Fruit fly (Drosophila melanogaster): Measurements from ENCODE around the gene AdamTS-B.
A peak's percentile ranks its signal among the peaks of the same experiment; 100 is the strongest.

AdamTS-B gene

DNA sequence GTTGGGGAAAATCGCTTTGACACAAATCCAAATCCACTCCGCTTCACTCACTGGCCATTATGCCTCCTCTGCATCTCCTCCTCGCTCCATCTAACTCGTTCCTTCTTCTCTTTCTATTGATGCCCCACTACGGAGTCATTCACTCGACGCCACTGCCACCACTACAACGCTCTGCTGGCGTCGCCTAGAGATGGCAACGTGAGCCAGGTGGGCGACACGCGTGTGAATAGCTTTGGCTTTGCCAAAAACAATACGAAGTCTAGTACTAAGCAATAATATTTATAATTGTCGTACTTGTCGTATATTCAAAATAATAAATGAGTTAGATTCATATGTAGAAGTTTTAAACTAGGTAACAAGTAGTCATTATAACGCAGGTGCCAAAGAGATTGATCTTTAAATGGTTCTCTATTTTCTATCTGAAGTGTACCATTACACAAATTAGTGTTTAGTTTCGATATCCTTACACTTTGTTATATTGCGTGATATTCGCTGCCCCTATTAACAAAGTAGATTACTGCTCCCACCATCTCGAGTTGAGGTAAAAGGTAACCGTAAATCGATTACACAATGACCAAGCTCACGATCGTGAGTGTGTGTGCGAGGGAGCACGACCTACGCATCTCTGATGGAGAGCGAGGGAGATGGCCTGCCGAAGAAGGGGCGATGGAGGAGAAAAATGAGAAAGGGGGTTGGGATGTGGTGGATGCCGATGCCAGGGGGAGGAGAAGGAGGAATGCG lies 46.8 kb downstream of the AdamTS-B start (continued):
- TF ChIP-seq Asciz (GFP tag; optimal IDR thresholded peaks at IDR 0.05): no peak
- no peak for TF ChIP-seq dati (GFP tag; IDR thresholded peaks at IDR 0.05)
- TF ChIP-seq rib (GFP tag; IDR thresholded peaks at IDR 0.05): no peak
- no peak for TF ChIP-seq CG3407 (GFP tag; optimal IDR thresholded peaks at IDR 0.05)
- TF ChIP-seq CG12071 (GFP tag; optimal IDR thresholded peaks at IDR 0.05): no peak
- TF ChIP-seq Adf1 (GFP tag; IDR thresholded peaks at IDR 0.05): peak; percentile 73
- TF ChIP-seq fd3F (GFP tag; optimal IDR thresholded peaks at IDR 0.05): no peak
- TF ChIP-seq MESR4 (GFP tag; optimal IDR thresholded peaks at IDR 0.05): no peak
- no peak for TF ChIP-seq CG12299 (tag; optimal IDR thresholded peaks at IDR 0.05)
- TF ChIP-seq CG18619 (GFP tag; optimal IDR thresholded peaks at IDR 0.05): no peak
- TF ChIP-seq E2f1 (GFP tag; IDR thresholded peaks at IDR 0.05): no peak
- peak; percentile 27 for TF ChIP-seq Dip3 (GFP tag; optimal IDR thresholded peaks at IDR 0.05)
- no peak for TF ChIP-seq CG3163 (GFP tag; optimal IDR thresholded peaks at IDR 0.05)
- no peak for TF ChIP-seq ara (GFP tag; IDR thresholded peaks at IDR 0.05)
- no peak for TF ChIP-seq da (GFP tag; optimal IDR thresholded peaks at IDR 0.05)
- TF ChIP-seq Meics (GFP tag; optimal IDR thresholded peaks at IDR 0.05): peak; percentile 17
- no peak for TF ChIP-seq fd96Cb (tag; optimal IDR thresholded peaks at IDR 0.05)
- no peak for TF ChIP-seq YL-1 (GFP tag; optimal IDR thresholded peaks at IDR 0.05)
- peak; percentile 9; the same call in 1 of the 2 replicates for TF ChIP-seq Drgx (GFP tag; IDR thresholded peaks at IDR 0.05)
- no peak for TF ChIP-seq CG15601 (tag; optimal IDR thresholded peaks at IDR 0.05)
- TF ChIP-seq CG10979 (tag; optimal IDR thresholded peaks at IDR 0.05): no peak
- TF ChIP-seq Sox100B (GFP tag; optimal IDR thresholded peaks at IDR 0.05): peak; percentile 17
- peak; percentile 55; the same call in 1 of the 2 replicates for TF ChIP-seq NFAT (GFP tag; IDR thresholded peaks at IDR 0.05)
- peak; percentile 12; the same call in 1 of the 2 replicates for TF ChIP-seq Rx (GFP tag; IDR thresholded peaks at IDR 0.05)
- peak; percentile 12 for TF ChIP-seq tin (GFP tag; optimal IDR thresholded peaks at IDR 0.05)
- TF ChIP-seq btn (GFP tag; optimal IDR thresholded peaks at IDR 0.05): no peak
- no peak for TF ChIP-seq schlank (tag; optimal IDR thresholded peaks at IDR 0.05)
- no peak for TF ChIP-seq CG15073 (GFP tag; optimal IDR thresholded peaks at IDR 0.05)
- TF ChIP-seq vfl (GFP tag; optimal IDR thresholded peaks at IDR 0.05): no peak
- no peak; the same call in 1 of the 2 replicates for TF ChIP-seq seq (GFP tag; IDR thresholded peaks at IDR 0.05)
- peak; percentile 35 for TF ChIP-seq Dref (GFP tag; IDR thresholded peaks at IDR 0.05)
- no peak for TF ChIP-seq Kr (GFP tag; optimal IDR thresholded peaks at IDR 0.05)
- TF ChIP-seq Vsx1 (GFP tag; optimal IDR thresholded peaks at IDR 0.05): no peak
- no peak for TF ChIP-seq CG9876 (GFP tag; optimal IDR thresholded peaks at IDR 0.05)
- no peak for TF ChIP-seq gcm2 (GFP tag; optimal IDR thresholded peaks at IDR 0.05)
- TF ChIP-seq Hr39 (optimal IDR thresholded peaks at IDR 0.05): no peak
- no peak for TF ChIP-seq CG3847 (GFP tag; IDR thresholded peaks at IDR 0.05)
- no peak for TF ChIP-seq Mrtf (GFP tag; IDR thresholded peaks at IDR 0.05)
- no peak for TF ChIP-seq CG6683 (GFP tag; optimal IDR thresholded peaks at IDR 0.05)
- TF ChIP-seq Mes4 (GFP tag; optimal IDR thresholded peaks at IDR 0.05): no peak
- no peak for TF ChIP-seq CG13775 (GFP tag; optimal IDR thresholded peaks at IDR 0.05)
- TF ChIP-seq CG3838 (GFP tag; optimal IDR thresholded peaks at IDR 0.05): no peak
- TF ChIP-seq CG8281 (tag; optimal IDR thresholded peaks at IDR 0.05): no peak
- no peak for TF ChIP-seq CG7745 (tag; optimal IDR thresholded peaks at IDR 0.05)
- no peak for TF ChIP-seq B-H2 (GFP tag; optimal IDR thresholded peaks at IDR 0.05)
- TF ChIP-seq CG14667 (GFP tag; IDR thresholded peaks at IDR 0.05): no peak
- peak; percentile 0 for TF ChIP-seq disco-r (GFP tag; optimal IDR thresholded peaks at IDR 0.05)
- no peak for TF ChIP-seq Atf3 (GFP tag; optimal IDR thresholded peaks at IDR 0.05)
- TF ChIP-seq org-1 (GFP tag; optimal IDR thresholded peaks at IDR 0.05): no peak
- TF ChIP-seq CG8924 (tag; optimal IDR thresholded peaks at IDR 0.05): peak; percentile 38
- no peak for TF ChIP-seq fu2 (GFP tag; optimal IDR thresholded peaks at IDR 0.05)
